Fruit fly (Drosophila melanogaster) S2 (cell line): ENCODE results near the gene CG42654.

ENCODE experiments used
- CG8478 ChIP-seq: fragments of >200 bp; optimal IDR thresholded peaks from 2 replicates; lab custom pipeline; 2018
- CTCF ChIP-seq, 2 experiments: fragments of >200 bp; optimal IDR thresholded peaks; 2 replicates each; lab custom pipeline; 2018

Gene CG42654

dm6 chr3L:19905427-19905826, 48.9 kb downstream of the CG42654 start:
- no peak for TF ChIP-seq CG8478
- TF ChIP-seq CTCF (optimal IDR thresholded peaks at IDR 0.05; lab: Kevin White, UChicago), result no peak

dm6 chr3L:19904411-19905135, 49.8 kb downstream of the CG42654 start:
- TF ChIP-seq CG8478 (no peak), CTCF (optimal IDR thresholded peaks at IDR 0.05; lab: Kevin White, UChicago) (no peak)
